Fruit fly (Drosophila melanogaster): ENCODE data around the gene js.

Gene js

dm6 chr3R:16368288-16368687 lies at the start of gene js (continued):
- no peak for TF ChIP-seq lz (GFP tag; optimal IDR thresholded peaks at IDR 0.05)
- no peak for TF ChIP-seq Hr38 (GFP tag; optimal IDR thresholded peaks at IDR 0.05)
- peak; percentile 9 for TF ChIP-seq CG10631 (GFP tag; optimal IDR thresholded peaks at IDR 0.05)
- TF ChIP-seq CG34406 (GFP tag; optimal IDR thresholded peaks at IDR 0.05) = peak; percentile 33
- TF ChIP-seq ss (GFP tag; optimal IDR thresholded peaks at IDR 0.05) = no peak
- TF ChIP-seq CG9139 (GFP tag; optimal IDR thresholded peaks at IDR 0.05) = no peak
- peak; percentile 59 for TF ChIP-seq Sox14 (GFP tag; optimal IDR thresholded peaks at IDR 0.05)

- no peak for TF ChIP-seq fkh (GFP tag; optimal IDR thresholded peaks at IDR 0.05)
- peak; percentile 10 to 100 for TF ChIP-seq ss (GFP tag; optimal IDR thresholded peaks at IDR 0.05)
These were observed 48.4 kb upstream of the js start for dm6 chr3R:16416508-16416907.

dm6 chr3R:16413734-16414133 lies 45.6 kb upstream of the js start:
- TF ChIP-seq Sox15 (GFP tag; optimal IDR thresholded peaks at IDR 0.05) (no peak), achi (GFP tag; optimal IDR thresholded peaks at IDR 0.05) (no peak)

dm6 chr3R:16410706-16411105 lies 42.6 kb upstream of the js start:
- TF ChIP-seq lz (GFP tag; optimal IDR thresholded peaks at IDR 0.05) (no peak), CG11902 (GFP tag; optimal IDR thresholded peaks at IDR 0.05) (no peak), CG6276 (GFP tag; optimal IDR thresholded peaks at IDR 0.05) (no peak), OdsH (GFP tag; optimal IDR thresholded peaks at IDR 0.05) (no peak), eg (GFP tag; IDR thresholded peaks at IDR 0.05) (no peak), achi (GFP tag; optimal IDR thresholded peaks at IDR 0.05) (no peak), fd85E (GFP tag; optimal IDR thresholded peaks at IDR 0.05) (no peak), CG10669 (GFP tag; optimal IDR thresholded peaks at IDR 0.05) (no peak), cyc (GFP tag; optimal IDR thresholded peaks at IDR 0.05) (no peak), ss (GFP tag; optimal IDR thresholded peaks at IDR 0.05) (no peak)

dm6 chr3R:16408434-16408833 lies 40.3 kb upstream of the js start:
- TF ChIP-seq CG31627 (GFP tag; optimal IDR thresholded peaks at IDR 0.05) = no peak
- no peak for TF ChIP-seq OdsH (GFP tag; optimal IDR thresholded peaks at IDR 0.05)
- no peak for TF ChIP-seq svp (GFP tag)
- no peak for TF ChIP-seq CG1621 (tag; optimal IDR thresholded peaks at IDR 0.05)
- no peak for TF ChIP-seq Sox15 (GFP tag; optimal IDR thresholded peaks at IDR 0.05)
- no peak for TF ChIP-seq Hr38 (GFP tag; optimal IDR thresholded peaks at IDR 0.05)
- TF ChIP-seq CG6792 (GFP tag; optimal IDR thresholded peaks at IDR 0.05) = no peak
- TF ChIP-seq CG8119 (GFP tag; IDR thresholded peaks at IDR 0.05) = no peak
- TF ChIP-seq Eip78C (GFP tag) = no peak
- no peak for TF ChIP-seq Blimp-1 (GFP tag; optimal IDR thresholded peaks at IDR 0.05)
- no peak for TF ChIP-seq CG11762 (GFP tag; optimal IDR thresholded peaks at IDR 0.05; ENCODE audit: insufficient read depth)
- no peak for TF ChIP-seq CG8632 (GFP tag; optimal IDR thresholded peaks at IDR 0.05)
- no peak for TF ChIP-seq fkh (GFP tag; optimal IDR thresholded peaks at IDR 0.05)
- no peak for TF ChIP-seq CG11902 (GFP tag; optimal IDR thresholded peaks at IDR 0.05)
- no peak for TF ChIP-seq CG16779 (tag; optimal IDR thresholded peaks at IDR 0.05)
- TF ChIP-seq dac (GFP tag; optimal IDR thresholded peaks at IDR 0.05) = no peak
- no peak for TF ChIP-seq ss (GFP tag; optimal IDR thresholded peaks at IDR 0.05)
- TF ChIP-seq topi (GFP tag; optimal IDR thresholded peaks at IDR 0.05) = no peak
- no peak for TF ChIP-seq CG34406 (GFP tag; optimal IDR thresholded peaks at IDR 0.05)

dm6 chr3R:16406618-16407017 lies 38.5 kb upstream of the js start:
- no peak for TF ChIP-seq Smox (GFP tag; optimal IDR thresholded peaks at IDR 0.05)
- no peak for TF ChIP-seq Eip75B (GFP tag; optimal IDR thresholded peaks at IDR 0.05)
- TF ChIP-seq spab (GFP tag; optimal IDR thresholded peaks at IDR 0.05) = no peak
- no peak for TF ChIP-seq Sox102F (GFP tag; optimal IDR thresholded peaks at IDR 0.05)
- no peak for TF ChIP-seq Hr38 (GFP tag; optimal IDR thresholded peaks at IDR 0.05)
- no peak for TF ChIP-seq CG11902 (GFP tag; optimal IDR thresholded peaks at IDR 0.05)
- no peak for TF ChIP-seq Sox15 (GFP tag; optimal IDR thresholded peaks at IDR 0.05)
- no peak for TF ChIP-seq Blimp-1 (GFP tag; optimal IDR thresholded peaks at IDR 0.05)
- TF ChIP-seq pdm3 (GFP tag; optimal IDR thresholded peaks at IDR 0.05) = no peak
- TF ChIP-seq dsx (GFP tag; optimal IDR thresholded peaks at IDR 0.05; ENCODE audit: poor library complexity, severe bottlenecking) = no peak
- no peak for TF ChIP-seq cyc (GFP tag; optimal IDR thresholded peaks at IDR 0.05)
- no peak for TF ChIP-seq salr (GFP tag; optimal IDR thresholded peaks at IDR 0.05)
- no peak for TF ChIP-seq CG34406 (GFP tag; optimal IDR thresholded peaks at IDR 0.05)

Measured in whole organism, prepupa.